Fruit fly (Drosophila melanogaster): ENCODE measurements around the gene Dph2.

Gene Dph2

dm6 chr3R:14893791-14894782 lies at the start of gene Dph2 (continued):
- TF ChIP-seq zfh2 (GFP tag; optimal IDR thresholded peaks at IDR 0.05), result peak; percentile 21
- peak; percentile 64 for TF ChIP-seq CG9727 (GFP tag; optimal IDR thresholded peaks at IDR 0.05)
- peak; percentile 40; the same call in 1 of the 2 replicates for TF ChIP-seq klu (GFP tag; IDR thresholded peaks at IDR 0.05)
- TF ChIP-seq zen (tag; optimal IDR thresholded peaks at IDR 0.05), result peak; percentile 31
- TF ChIP-seq Elba2 (GFP tag; optimal IDR thresholded peaks at IDR 0.05), result no peak
- peak; percentile 18 for TF ChIP-seq CG16815 (GFP tag; optimal IDR thresholded peaks at IDR 0.05)
- TF ChIP-seq esg (GFP tag; conservative IDR thresholded peaks at IDR 0.05), result peak; percentile 61
- no peak for TF ChIP-seq ac (GFP tag; optimal IDR thresholded peaks at IDR 0.05)
- TF ChIP-seq toy (GFP tag; IDR thresholded peaks at IDR 0.05), result peak; percentile 47; the same call in 1 of the 2 replicates
- TF ChIP-seq Gug (GFP tag; IDR thresholded peaks at IDR 0.05), result peak; percentile 33; the same call in 2 of the 4 replicates
- TF ChIP-seq CG9817 (tag; optimal IDR thresholded peaks at IDR 0.05), result peak; percentile 76
- peak; percentile 41 for TF ChIP-seq salm (tag; optimal IDR thresholded peaks at IDR 0.05)
- no peak for TF ChIP-seq sr (GFP tag; IDR thresholded peaks at IDR 0.05)
- no peak for TF ChIP-seq CG2129 (GFP tag; IDR thresholded peaks at IDR 0.05; ENCODE audit: partially characterized antibody)
- TF ChIP-seq CG1233 (GFP tag; optimal IDR thresholded peaks at IDR 0.05), result peak; percentile 59
- peak; percentile 65 for TF ChIP-seq sug (tag; optimal IDR thresholded peaks at IDR 0.05)
- no peak for TF ChIP-seq eve (GFP tag; optimal IDR thresholded peaks at IDR 0.05)
- TF ChIP-seq CTCF (GFP tag; optimal IDR thresholded peaks at IDR 0.05), result peak; percentile 65
- peak; percentile 75 for TF ChIP-seq CG3847 (GFP tag; IDR thresholded peaks at IDR 0.05)
- no peak for TF ChIP-seq CG1832 (GFP tag; optimal IDR thresholded peaks at IDR 0.05)
- peak; percentile 25 for TF ChIP-seq CG8281 (tag; optimal IDR thresholded peaks at IDR 0.05)
- TF ChIP-seq Ada2b (GFP tag; IDR thresholded peaks at IDR 0.05), result peak; percentile 75
- TF ChIP-seq CG4707 (GFP tag; optimal IDR thresholded peaks at IDR 0.05), result no peak
- TF ChIP-seq CG17912 (GFP tag; optimal IDR thresholded peaks at IDR 0.05), result no peak
- no peak for TF ChIP-seq tx (GFP tag; optimal IDR thresholded peaks at IDR 0.05)
- TF ChIP-seq sima (GFP tag; optimal IDR thresholded peaks at IDR 0.05), result no peak
- peak; percentile 55 for TF ChIP-seq run (tag; optimal IDR thresholded peaks at IDR 0.05)
- peak; percentile 30 for TF ChIP-seq pum (GFP tag; optimal IDR thresholded peaks at IDR 0.05)
- TF ChIP-seq Nf-YA (GFP tag; IDR thresholded peaks at IDR 0.05), result peak; percentile 59; the same call in 1 of the 2 replicates
- TF ChIP-seq ftz-f1 (GFP tag; optimal IDR thresholded peaks at IDR 0.05), result peak; percentile 92
- TF ChIP-seq chm (GFP tag; IDR thresholded peaks at IDR 0.05), result peak; percentile 35; the same call in 1 of the 2 replicates
- peak; percentile 39 for TF ChIP-seq twi (tag; optimal IDR thresholded peaks at IDR 0.05)
- TF ChIP-seq repo (GFP tag; optimal IDR thresholded peaks at IDR 0.05), result peak; percentile 11
- peak; percentile 54; the same call in 1 of the 2 replicates for TF ChIP-seq dimm (GFP tag; IDR thresholded peaks at IDR 0.05)
- peak; percentile 11 for TF ChIP-seq CG11723 (GFP tag; optimal IDR thresholded peaks at IDR 0.05)
- peak; percentile 82 for TF ChIP-seq CG17359 (tag; optimal IDR thresholded peaks at IDR 0.05)
- TF ChIP-seq CG32772 (GFP tag; IDR thresholded peaks at IDR 0.05), result peak; percentile 75
- no peak for TF ChIP-seq cato (GFP tag; optimal IDR thresholded peaks at IDR 0.05; ENCODE audit: borderline replicate concordance)
- peak; percentile 17 for TF ChIP-seq CG34376 (GFP tag; optimal IDR thresholded peaks at IDR 0.05)
- TF ChIP-seq CG10147 (GFP tag; optimal IDR thresholded peaks at IDR 0.05), result peak; percentile 56
- TF ChIP-seq CG9437 (GFP tag; optimal IDR thresholded peaks at IDR 0.05), result peak; percentile 81
- TF ChIP-seq CG18011 (GFP tag; optimal IDR thresholded peaks at IDR 0.05), result no peak
- peak; percentile 34 for TF ChIP-seq vfl (GFP tag; optimal IDR thresholded peaks at IDR 0.05)
- no peak for TF ChIP-seq CG2199 (GFP tag; IDR thresholded peaks at IDR 0.05)
- TF ChIP-seq Mad (GFP tag; optimal IDR thresholded peaks at IDR 0.05), result peak; percentile 21
- TF ChIP-seq bigmax (GFP tag; optimal IDR thresholded peaks at IDR 0.05), result no peak
- TF ChIP-seq CG15514 (GFP tag; optimal IDR thresholded peaks at IDR 0.05), result peak; percentile 66
- peak; percentile 69 for TF ChIP-seq sim (GFP tag; IDR thresholded peaks at IDR 0.05)
- TF ChIP-seq NfI (GFP tag; optimal IDR thresholded peaks at IDR 0.05), result peak; percentile 50

Data from whole organism, embryonic.